Fruit fly (Drosophila melanogaster): Measurements from ENCODE around the gene Sfp84E.

Gene Sfp84E

DNA sequence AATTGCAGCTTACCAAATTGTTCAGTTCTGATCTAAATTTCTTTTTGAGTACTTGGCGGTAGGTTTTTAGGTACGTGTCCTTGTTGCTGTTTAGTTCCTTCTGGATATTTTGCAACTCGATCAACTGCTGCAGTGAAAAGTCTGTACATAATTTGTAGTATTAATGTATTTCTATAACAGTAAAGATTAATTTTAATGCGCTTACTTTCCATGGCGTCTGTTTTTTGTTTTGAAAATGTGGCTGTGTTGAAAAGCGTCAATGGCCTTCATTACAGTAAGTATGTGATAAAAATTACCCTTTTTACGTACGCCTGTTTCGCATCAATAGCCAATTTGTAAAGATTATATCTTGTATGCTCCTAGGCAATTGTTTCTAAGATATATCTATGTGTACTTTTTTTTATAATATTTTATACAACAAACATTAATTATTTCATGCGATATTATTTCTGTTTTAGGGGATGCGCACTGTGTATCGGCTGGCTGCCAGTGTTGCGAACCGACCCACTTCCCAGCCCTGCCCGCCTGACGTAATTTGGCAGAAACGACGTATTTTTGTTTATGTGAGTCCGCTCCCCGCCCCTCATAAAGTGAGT is 21.1 kb upstream of the Sfp84E start, which contains the start of the genes Kmn2 and CG2698 (continued):
- peak; percentile 99 for TF ChIP-seq tgo (GFP tag; IDR thresholded peaks at IDR 0.05)
- TF ChIP-seq CG14860 (GFP tag; IDR thresholded peaks at IDR 0.05; ENCODE audit: partially characterized antibody): peak; percentile 25; the same call in 1 of the 3 replicates
- TF ChIP-seq da (GFP tag; optimal IDR thresholded peaks at IDR 0.05): peak; percentile 48
- TF ChIP-seq CG17612 (GFP tag; IDR thresholded peaks at IDR 0.05): peak; percentile 95
- peak; percentile 94 for TF ChIP-seq zen (tag; optimal IDR thresholded peaks at IDR 0.05)
- no peak for TF ChIP-seq cg (GFP tag; optimal IDR thresholded peaks at IDR 0.05)
- peak; percentile 98 for TF ChIP-seq CG32772 (GFP tag; IDR thresholded peaks at IDR 0.05)
- TF ChIP-seq dysf (GFP tag; IDR thresholded peaks at IDR 0.05): peak; percentile 99
- TF ChIP-seq CG18476 (GFP tag; optimal IDR thresholded peaks at IDR 0.05): peak; percentile 95
- TF ChIP-seq Rfx (GFP tag; IDR thresholded peaks at IDR 0.05): peak; percentile 98
- TF ChIP-seq PHDP (tag; optimal IDR thresholded peaks at IDR 0.05): peak; percentile 94
- no peak for TF ChIP-seq Hr39 (optimal IDR thresholded peaks at IDR 0.05)
- no peak for TF ChIP-seq p53 (GFP tag; optimal IDR thresholded peaks at IDR 0.05)
- peak; percentile 18 to 74 for TF ChIP-seq crp (GFP tag; optimal IDR thresholded peaks at IDR 0.05)
- peak; percentile 97 for TF ChIP-seq ranshi (GFP tag; IDR thresholded peaks at IDR 0.05)
- peak; percentile 96 for TF ChIP-seq Max (GFP tag; optimal IDR thresholded peaks at IDR 0.05)
- TF ChIP-seq scrt (GFP tag; optimal IDR thresholded peaks at IDR 0.05): peak; percentile 88
- TF ChIP-seq CG5180 (GFP tag; optimal IDR thresholded peaks at IDR 0.05): peak; percentile 78
- peak; percentile 93 for TF ChIP-seq CG13296 (GFP tag; optimal IDR thresholded peaks at IDR 0.05)
- peak; percentile 61 for TF ChIP-seq Hey (tag; optimal IDR thresholded peaks at IDR 0.05)
- TF ChIP-seq CG1603 (tag; optimal IDR thresholded peaks at IDR 0.05): peak; percentile 57
- peak; percentile 94 for TF ChIP-seq ATbp (GFP tag; optimal IDR thresholded peaks at IDR 0.05)
- peak; percentile 97 for TF ChIP-seq Gug (GFP tag; IDR thresholded peaks at IDR 0.05)
- peak; percentile 88 for TF ChIP-seq CG17568 (GFP tag; optimal IDR thresholded peaks at IDR 0.05)
- TF ChIP-seq disco-r (GFP tag; optimal IDR thresholded peaks at IDR 0.05): peak; percentile 51
- no peak for TF ChIP-seq Jarid2 (GFP tag; optimal IDR thresholded peaks at IDR 0.05)
- no peak for TF ChIP-seq CG14965 (GFP tag; optimal IDR thresholded peaks at IDR 0.05; ENCODE audit: borderline replicate concordance)
- TF ChIP-seq Taf1 (GFP tag; IDR thresholded peaks at IDR 0.05): peak; percentile 96
- peak; percentile 92 for TF ChIP-seq ewg (GFP tag; optimal IDR thresholded peaks at IDR 0.05)
- peak; percentile 94 for TF ChIP-seq CG31224 (GFP tag; IDR thresholded peaks at IDR 0.05)
- TF ChIP-seq hkb (optimal IDR thresholded peaks at IDR 0.05): peak; percentile 72
- TF ChIP-seq hkb (GFP tag; IDR thresholded peaks at IDR 0.05): peak; percentile 97
- TF ChIP-seq Drgx (GFP tag; IDR thresholded peaks at IDR 0.05): peak; percentile 96
- no peak for TF ChIP-seq Trl (optimal IDR thresholded peaks at IDR 0.05)
- peak; percentile 84 for TF ChIP-seq Trl (GFP tag; optimal IDR thresholded peaks at IDR 0.05)
- TF ChIP-seq MBD-R2 (GFP tag; IDR thresholded peaks at IDR 0.05): peak; percentile 98
- TF ChIP-seq TFAM (GFP tag; optimal IDR thresholded peaks at IDR 0.05): no peak
- peak; percentile 85 for TF ChIP-seq kay (GFP tag; optimal IDR thresholded peaks at IDR 0.05)
- TF ChIP-seq ERR (GFP tag; optimal IDR thresholded peaks at IDR 0.05): peak; percentile 14
- peak; percentile 95 for TF ChIP-seq CG9817 (tag; optimal IDR thresholded peaks at IDR 0.05)
- TF ChIP-seq so (GFP tag; IDR thresholded peaks at IDR 0.05): peak; percentile 95
- peak; percentile 98 for TF ChIP-seq zfh1 (GFP tag; IDR thresholded peaks at IDR 0.05)
- peak; percentile 40; the same call in 2 of the 3 replicates for TF ChIP-seq CG16813 (GFP tag; IDR thresholded peaks at IDR 0.05; ENCODE audit: partially characterized antibody)
- TF ChIP-seq sqz (GFP tag; optimal IDR thresholded peaks at IDR 0.05): peak; percentile 90
- TF ChIP-seq tup (GFP tag; optimal IDR thresholded peaks at IDR 0.05): peak; percentile 87
- TF ChIP-seq slp2 (GFP tag; optimal IDR thresholded peaks at IDR 0.05): peak; percentile 63
- peak; percentile 99 for TF ChIP-seq Aef1 (GFP tag; IDR thresholded peaks at IDR 0.05)
- TF ChIP-seq gro (GFP tag; optimal IDR thresholded peaks at IDR 0.05): peak; percentile 78
- TF ChIP-seq CG9609 (GFP tag; optimal IDR thresholded peaks at IDR 0.05): peak; percentile 55
- TF ChIP-seq Ptx1 (GFP tag; IDR thresholded peaks at IDR 0.05): peak; percentile 99
- peak; percentile 83 for TF ChIP-seq CG16863 (GFP tag; optimal IDR thresholded peaks at IDR 0.05)
